Fruit fly (Drosophila melanogaster) whole organism, prepupa: Measurements from ENCODE around the gene CG15047.

Experiments used
- Blimp-1 ChIP-seq: fragments of 200-800 bp; sonication (Bioruptor generic); optimal IDR thresholded peaks from 3 replicates; lab custom pipeline; 2017; ENCODE audit warnings: missing biosample characterization, missing genetic modification characterization, mild to moderate bottlenecking, moderate library complexity, missing genetic modification reagents
- CG11762 ChIP-seq: fragments of 200-800 bp; sonication (Bioruptor generic); optimal IDR thresholded peaks from 3 replicates; lab custom pipeline; 2016; ENCODE audit warnings: missing biosample characterization, missing genetic modification characterization; ENCODE audit not compliant: insufficient read depth
- CG11902 ChIP-seq: fragments of 200-800 bp; sonication (Bioruptor generic); optimal IDR thresholded peaks from 3 replicates; lab custom pipeline; 2016; ENCODE audit warnings: missing biosample characterization, missing genetic modification characterization
- CG1621 ChIP-seq: fragments of 200-800 bp; sonication (Bioruptor generic); optimal IDR thresholded peaks from 3 replicates; lab custom pipeline; 2018; ENCODE audit warnings: missing biosample characterization, mild to moderate bottlenecking, missing genetic modification characterization
- CG3919 ChIP-seq: fragments of 200-800 bp; sonication (Bioruptor generic); optimal IDR thresholded peaks from 3 replicates; lab custom pipeline; 2016; ENCODE audit warnings: missing biosample characterization, missing genetic modification characterization
- CG4318 ChIP-seq: fragments of 200-800 bp; sonication (Bioruptor generic); optimal IDR thresholded peaks from 3 replicates; lab custom pipeline; 2017; ENCODE audit warnings: missing biosample characterization, mild to moderate bottlenecking, missing genetic modification characterization
- CG6792 ChIP-seq: fragments of 200-800 bp; sonication (Bioruptor generic); optimal IDR thresholded peaks from 3 replicates; lab custom pipeline; 2016; ENCODE audit warnings: missing biosample characterization, missing genetic modification characterization
- CG6854 ChIP-seq: fragments of 200-800 bp; sonication (Bioruptor generic); optimal IDR thresholded peaks from 2 replicates; lab custom pipeline; 2017; ENCODE audit warnings: missing biosample characterization, mild to moderate bottlenecking, missing genetic modification characterization
- CG7368 ChIP-seq: fragments of 200-800 bp; sonication (Bioruptor generic); optimal IDR thresholded peaks from 3 replicates; lab custom pipeline; 2016; ENCODE audit warnings: missing biosample characterization, missing genetic modification characterization
- CG8632 ChIP-seq: fragments of 200-800 bp; sonication (Bioruptor generic); optimal IDR thresholded peaks from 3 replicates; lab custom pipeline; 2016; ENCODE audit warnings: missing biosample characterization, missing genetic modification characterization
- Eip78C ChIP-seq: fragments of 200-800 bp; sonication (Bioruptor generic); peaks from one replicate; lab custom pipeline; 2016; ENCODE audit warnings: missing biosample characterization, missing genetic modification characterization
- Hr4 ChIP-seq: fragments of 200-800 bp; sonication (Bioruptor generic); optimal IDR thresholded peaks from 3 replicates; lab custom pipeline; 2016; ENCODE audit warnings: missing biosample characterization, missing genetic modification characterization
- Lpt ChIP-seq: fragments of 200-800 bp; sonication (Bioruptor generic); optimal IDR thresholded peaks from 3 replicates; lab custom pipeline; 2016; ENCODE audit warnings: missing biosample characterization, missing genetic modification characterization
- OdsH ChIP-seq: fragments of 200-800 bp; sonication (Bioruptor generic); optimal IDR thresholded peaks from 3 replicates; lab custom pipeline; 2016; ENCODE audit warnings: missing biosample characterization, missing genetic modification characterization
- Sox102F ChIP-seq: fragments of 200-800 bp; sonication (Bioruptor generic); optimal IDR thresholded peaks from 2 replicates; lab custom pipeline; 2016; ENCODE audit warnings: missing biosample characterization, mild to moderate bottlenecking, missing genetic modification characterization
- cyc ChIP-seq: fragments of 200-800 bp; sonication (Bioruptor generic); optimal IDR thresholded peaks from 3 replicates; lab custom pipeline; 2016; ENCODE audit warnings: missing biosample characterization, missing genetic modification characterization
- dsx ChIP-seq: fragments of 200-800 bp; optimal IDR thresholded peaks from 3 replicates; lab custom pipeline; 2019; ENCODE audit warnings: missing biosample characterization, mild to moderate bottlenecking, missing genetic modification characterization, moderate library complexity; ENCODE audit not compliant: poor library complexity, severe bottlenecking
- net ChIP-seq: fragments of 200-800 bp; sonication (Bioruptor generic); optimal IDR thresholded peaks from 3 replicates; lab custom pipeline; 2016; ENCODE audit warnings: missing biosample characterization, missing genetic modification characterization
- salr ChIP-seq, 2 experiments: fragments of 200-800 bp; sonication (Bioruptor generic); optimal IDR thresholded peaks; 3 replicates each; lab custom pipeline; 2016 to 2018; ENCODE audit warnings: missing biosample characterization in 2 of 2, missing genetic modification characterization in 2 of 2, mild to moderate bottlenecking in 1 of 2

Gene CG15047

DNA sequence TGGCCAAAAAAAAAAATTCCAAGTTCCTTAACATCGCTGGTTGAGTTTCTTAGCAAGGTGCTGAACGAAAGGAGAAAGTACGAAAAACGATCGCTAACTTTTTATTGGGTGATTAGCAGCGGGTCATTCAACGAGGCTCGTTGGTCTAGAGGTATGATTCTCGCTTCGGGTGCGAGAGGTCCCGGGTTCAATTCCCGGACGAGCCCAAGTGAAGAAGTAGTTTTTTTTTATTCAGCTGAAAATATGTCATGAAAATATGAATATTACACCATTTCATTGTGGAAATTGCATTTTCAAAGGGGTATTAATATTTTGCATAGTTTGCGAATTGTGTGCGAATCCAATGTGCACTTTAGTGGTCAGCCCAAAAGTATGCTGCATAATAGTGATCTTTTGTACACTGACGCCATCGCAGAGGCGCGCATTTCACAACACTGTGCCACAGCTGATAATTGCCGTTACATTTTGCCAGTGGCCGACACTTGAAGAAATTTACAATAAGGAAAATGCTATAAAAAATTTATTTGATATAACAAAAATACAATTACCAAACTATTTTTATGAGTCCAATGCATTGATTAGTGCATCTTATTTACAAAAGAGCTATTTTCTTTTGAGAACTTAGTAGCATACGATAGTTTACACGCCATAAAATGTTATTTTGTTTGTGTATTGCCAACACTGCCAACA is 37.3 kb downstream of the CG15047 start (continued):
- no peak for TF ChIP-seq dsx
- no peak for TF ChIP-seq CG8632
- TF ChIP-seq CG4318 (GFP tag; lab: Kevin White, UChicago): no peak
- TF ChIP-seq CG3919 (GFP tag; lab: Kevin White, UChicago): peak; percentile 28
- TF ChIP-seq CG6854 (GFP tag; lab: Kevin White, UChicago): no peak
- no peak for TF ChIP-seq salr (GFP tag; optimal IDR thresholded peaks at IDR 0.05; lab: Kevin White, UChicago)
- TF ChIP-seq Sox102F (GFP tag; lab: Kevin White, UChicago): peak; percentile 6
- peak; percentile 6 for TF ChIP-seq cyc (GFP tag; lab: Kevin White, UChicago)
- no peak for TF ChIP-seq Blimp-1 (GFP tag; lab: Kevin White, UChicago)
- TF ChIP-seq CG11902: no peak
- no peak for TF ChIP-seq Lpt (GFP tag; lab: Kevin White, UChicago)

DNA sequence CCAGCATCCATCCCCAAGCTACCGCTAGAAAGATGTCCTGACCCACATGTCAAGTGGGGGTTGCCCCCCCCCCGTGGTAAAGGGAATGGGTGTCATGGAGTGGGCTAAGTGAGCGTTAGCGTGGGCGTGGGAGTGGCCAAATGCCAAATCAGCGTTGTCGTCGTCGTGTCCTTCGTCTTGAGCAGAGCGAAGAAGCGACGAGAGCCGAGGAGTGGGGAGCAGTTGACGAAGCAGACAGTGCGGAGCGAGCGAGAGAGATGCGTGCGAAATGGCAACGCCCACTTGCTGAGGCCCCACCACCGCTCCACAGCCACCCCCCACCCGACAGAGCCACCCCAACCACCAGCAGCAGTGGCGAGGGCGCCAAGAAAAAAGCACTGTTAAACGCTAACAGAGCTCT is 46.7 kb downstream of the CG15047 start:
- TF ChIP-seq CG1621 (tag; lab: Kevin White, UChicago) (no peak), CG6792 (GFP tag; lab: Kevin White, UChicago) (no peak), CG11762 (no peak), net (GFP tag; lab: Kevin White, UChicago) (no peak), OdsH (no peak), Hr4 (GFP tag; lab: Kevin White, UChicago) (no peak), CG7368 (GFP tag; lab: Kevin White, UChicago) (no peak), Eip78C (no peak)
- TF ChIP-seq, all 60 proteins: peak for 0
